Fruit fly (Drosophila melanogaster) whole organism, pupa: ENCODE data around the gene dnd.

Experiments
- CG10348 ChIP-seq: fragments of 200-800 bp; sonication (Bioruptor generic); IDR thresholded peaks from 2 replicates; pipeline ENCODE4 v1.3.6; 2022; ENCODE audit warnings: missing biosample characterization, missing genetic modification characterization
- CG12605 ChIP-seq: fragments of 200-800 bp; sonication (Bioruptor generic); IDR thresholded peaks from 2 replicates; pipeline ENCODE4 v1.3.6; 2022; ENCODE audit warnings: missing biosample characterization, missing genetic modification characterization
- CG13204 ChIP-seq: fragments of 200-800 bp; sonication (Bioruptor generic); optimal IDR thresholded peaks from 2 replicates; lab custom pipeline; 2018; ENCODE audit warnings: missing biosample characterization, mild to moderate bottlenecking, missing genetic modification characterization, moderate library complexity
- CG14655 ChIP-seq: fragments of 200-800 bp; sonication (Bioruptor generic); optimal IDR thresholded peaks from 3 replicates; lab custom pipeline; 2017; ENCODE audit warnings: mild to moderate bottlenecking, missing biosample characterization, missing genetic modification reagents, missing genetic modification characterization
- CG15710 ChIP-seq: fragments of 200-800 bp; sonication (Bioruptor generic); optimal IDR thresholded peaks from 2 replicates; lab custom pipeline; 2018; ENCODE audit warnings: missing biosample characterization, mild to moderate bottlenecking, missing genetic modification characterization, moderate library complexity
- CG17806 ChIP-seq: fragments of 200-800 bp; sonication (Bioruptor generic); optimal IDR thresholded peaks from 2 replicates; lab custom pipeline; 2018; ENCODE audit warnings: missing biosample characterization, mild to moderate bottlenecking, missing genetic modification characterization, moderate library complexity
- CG32121 ChIP-seq: fragments of 200-800 bp; sonication (Bioruptor generic); IDR thresholded peaks from 2 replicates; pipeline ENCODE4 v1.3.6; 2022; ENCODE audit warnings: missing biosample characterization, missing genetic modification characterization
- CG34367 ChIP-seq: fragments of 200-800 bp; sonication (Bioruptor generic); optimal IDR thresholded peaks from 2 replicates; lab custom pipeline; 2018; ENCODE audit warnings: missing biosample characterization, mild to moderate bottlenecking, missing genetic modification characterization
- CG4496 ChIP-seq: fragments of 200-800 bp; sonication (Bioruptor generic); IDR thresholded peaks from 3 replicates; pipeline ENCODE4 v1.3.6; 2022; ENCODE audit warnings: missing biosample characterization, missing genetic modification characterization
- CG8159 ChIP-seq: fragments of 200-800 bp; sonication (Bioruptor generic); optimal IDR thresholded peaks from 3 replicates; lab custom pipeline; 2018; ENCODE audit warnings: missing biosample characterization, mild to moderate bottlenecking, missing genetic modification characterization, moderate library complexity
- CG8301 ChIP-seq: fragments of 200-800 bp; sonication (Bioruptor generic); optimal IDR thresholded peaks from 2 replicates; lab custom pipeline; 2018; ENCODE audit warnings: missing biosample characterization, mild to moderate bottlenecking, missing genetic modification characterization
- CG9948 ChIP-seq: fragments of 200-800 bp; sonication (Bioruptor generic); optimal IDR thresholded peaks from 2 replicates; lab custom pipeline; 2018; ENCODE audit warnings: missing biosample characterization, mild to moderate bottlenecking, missing genetic modification characterization, moderate library complexity
- D1 ChIP-seq: fragments of 200-800 bp; sonication (Bioruptor generic); optimal IDR thresholded peaks from 2 replicates; lab custom pipeline; 2018; ENCODE audit warnings: missing biosample characterization, mild to moderate bottlenecking, missing genetic modification characterization, moderate library complexity
- EcR ChIP-seq: fragments of 200-800 bp; sonication (Bioruptor generic); optimal IDR thresholded peaks from 3 replicates; lab custom pipeline; 2019; ENCODE audit warnings: missing biosample characterization, missing genetic modification characterization, mild to moderate bottlenecking, moderate library complexity, missing genetic modification reagents
- Ets98B ChIP-seq: fragments of 200-800 bp; sonication (Bioruptor generic); IDR thresholded peaks from 2 replicates; pipeline ENCODE4 v1.3.6; 2022; ENCODE audit warnings: missing biosample characterization, missing genetic modification characterization
- Pif1A ChIP-seq: fragments of 200-800 bp; sonication (Bioruptor generic); optimal IDR thresholded peaks from 3 replicates; lab custom pipeline; 2016; ENCODE audit warnings: missing biosample characterization, missing genetic modification characterization
- Pif1B ChIP-seq: fragments of 200-800 bp; sonication (Bioruptor generic); optimal IDR thresholded peaks from 3 replicates; lab custom pipeline; 2016; ENCODE audit warnings: missing biosample characterization, missing genetic modification characterization
- Snoo ChIP-seq: fragments of 200-800 bp; sonication (Bioruptor generic); optimal IDR thresholded peaks from 3 replicates; lab custom pipeline; 2017; ENCODE audit warnings: missing biosample characterization, mild to moderate bottlenecking, missing genetic modification characterization, inconsistent platforms
- fd96Ca ChIP-seq: fragments of 200-800 bp; sonication (Bioruptor generic); IDR thresholded peaks from 3 replicates; pipeline ENCODE4 v1.3.6; 2022; ENCODE audit warnings: missing biosample characterization, missing genetic modification characterization
- gl ChIP-seq: fragments of 200-800 bp; sonication (Bioruptor generic); optimal IDR thresholded peaks from 2 replicates; lab custom pipeline; 2018; ENCODE audit warnings: missing biosample characterization, mild to moderate bottlenecking, missing genetic modification characterization
- rn ChIP-seq: fragments of 200-800 bp; sonication (Bioruptor generic); IDR thresholded peaks from 2 replicates; pipeline ENCODE4 v1.3.6; 2022; ENCODE audit warnings: missing biosample characterization, missing genetic modification characterization

The dnd gene

dm6 chr3R:21856873-21857243 lies 30.3 kb downstream of the dnd start:
- TF ChIP-seq gl (tag; lab: Kevin White, UChicago) (no peak), CG8159 (tag; lab: Kevin White, UChicago) (no peak), CG14655 (GFP tag; lab: Kevin White, UChicago) (no peak), D1 (tag; lab: Kevin White, UChicago) (no peak), CG4496 (no peak), CG17806 (tag; lab: Kevin White, UChicago) (no peak), rn (no peak), CG8301 (tag; lab: Kevin White, UChicago) (no peak), Snoo (no peak), CG15710 (tag; lab: Kevin White, UChicago) (no peak), EcR (GFP tag; lab: Kevin White, UChicago) (no peak), CG32121 (no peak), CG10348 (GFP tag; lab: Robert Waterston, UW) (no peak), Ets98B (GFP tag; lab: Robert Waterston, UW) (no peak), Pif1B (GFP tag; lab: Kevin White, UChicago) (no peak), Pif1A (no peak), fd96Ca (no peak), CG13204 (GFP tag; lab: Kevin White, UChicago) (no peak)

- peak; percentile 55 for TF ChIP-seq CG4496
- no peak for TF ChIP-seq CG8301 (tag; lab: Kevin White, UChicago)
- TF ChIP-seq CG17806 (tag; lab: Kevin White, UChicago) = peak; percentile 9
- TF ChIP-seq Pif1B (GFP tag; lab: Kevin White, UChicago) = peak; percentile 34
- peak; percentile 58 for TF ChIP-seq Pif1A
- TF ChIP-seq CG9948 (tag; lab: Kevin White, UChicago) = peak; percentile 11
- peak; percentile 39 for TF ChIP-seq gl (tag; lab: Kevin White, UChicago)
- peak; percentile 35 for TF ChIP-seq Snoo
- peak; percentile 21 for TF ChIP-seq CG13204 (GFP tag; lab: Kevin White, UChicago)
- TF ChIP-seq CG15710 (tag; lab: Kevin White, UChicago) = peak; percentile 41
- no peak for TF ChIP-seq CG32121
- TF ChIP-seq CG12605 = peak; percentile 70
- TF ChIP-seq D1 (tag; lab: Kevin White, UChicago) = no peak
- TF ChIP-seq rn = no peak
- TF ChIP-seq CG10348 (GFP tag; lab: Robert Waterston, UW) = no peak
- peak; percentile 7 for TF ChIP-seq CG14655 (GFP tag; lab: Kevin White, UChicago)
- TF ChIP-seq CG8159 (tag; lab: Kevin White, UChicago) = no peak
- peak; percentile 58 for TF ChIP-seq EcR (GFP tag; lab: Kevin White, UChicago)
- peak; percentile 59; the same call in 2 of the 3 replicates for TF ChIP-seq fd96Ca
- TF ChIP-seq CG34367 (tag; lab: Kevin White, UChicago) = no peak
Measured at dm6 chr3R:21856098-21856872, 30.9 kb downstream of the dnd start, which contains the start of gene glec. Gene glec (minus strand): TSS chr3R:21856266.

- TF ChIP-seq fd96Ca (peak; percentile 63; the same call in 2 of the 3 replicates), Snoo (no peak)
Measured at dm6 chr3R:21855469-21855826, 31.7 kb downstream of the dnd start.

- TF ChIP-seq CG4496 (no peak), Pif1A (no peak)
- TF ChIP-seq, all 21 proteins: peak for 0
Measured at dm6 chr3R:21854574-21855468, 32.3 kb downstream of the dnd start.

dm6 chr3R:21853618-21854573 lies 33.3 kb downstream of the dnd start:
- TF ChIP-seq CG8301 (tag; lab: Kevin White, UChicago) (no peak), CG4496 (peak; percentile 39; the same call in 2 of the 3 replicates), CG8159 (tag; lab: Kevin White, UChicago) (peak; percentile 61), Pif1B (GFP tag; lab: Kevin White, UChicago) (peak; percentile 78), CG14655 (GFP tag; lab: Kevin White, UChicago) (peak; percentile 27), fd96Ca (peak; percentile 52; the same call in 2 of the 3 replicates), gl (tag; lab: Kevin White, UChicago) (no peak), EcR (GFP tag; lab: Kevin White, UChicago) (peak; percentile 88), CG13204 (GFP tag; lab: Kevin White, UChicago) (peak; percentile 25), Ets98B (GFP tag; lab: Robert Waterston, UW) (peak; percentile 68; the same call in 1 of the 2 replicates), CG32121 (peak; percentile 67; the same call in 1 of the 2 replicates), CG9948 (tag; lab: Kevin White, UChicago) (peak; percentile 36), D1 (tag; lab: Kevin White, UChicago) (no peak), Snoo (peak; percentile 42), rn (0 out of 2 replicates have a peak, but pooled peaks have one; percentile 28), CG15710 (tag; lab: Kevin White, UChicago) (peak; percentile 50), CG34367 (tag; lab: Kevin White, UChicago) (peak; percentile 1), CG10348 (GFP tag; lab: Robert Waterston, UW) (no peak), Pif1A (peak; percentile 66), CG12605 (peak; percentile 66), CG17806 (tag; lab: Kevin White, UChicago) (no peak)
